Worm (Caenorhabditis elegans) whole organism, L4/young adult: ENCODE results near the gene fbxa-208.

Source experiments
- W03F9.2 ChIP-seq: fragments of 150-350 bp; optimal IDR thresholded peaks from 2 replicates; lab custom pipeline; 2014; ENCODE audit warnings: missing biosample characterization, missing genetic modification characterization
- dao-5 ChIP-seq: sonication (generic microtip); optimal IDR thresholded peaks from 2 replicates; lab custom pipeline; 2016; ENCODE audit warnings: missing genotype, missing genetic modification characterization, moderate library complexity, missing compliant biosample characterization

- TF ChIP-seq dao-5 (tag; lab: Kevin White, UChicago) (no peak), W03F9.2 (tag; lab: Kevin White, UChicago) (no peak)
Measured at ce11 chrIII:1221995-1222394, 34.6 kb upstream of the fbxa-208 start.
